Fruit fly (Drosophila melanogaster) S2 (cell line): ENCODE data around the gene RpL28.

Source experiments
- CG8478 ChIP-seq: fragments of >200 bp; optimal IDR thresholded peaks from 2 replicates; lab custom pipeline; 2018
- CTCF ChIP-seq, 2 experiments: fragments of >200 bp; optimal IDR thresholded peaks; 2 replicates each; lab custom pipeline; 2018

dm6 chr3L:3241368-3241640, 18.5 kb upstream of the RpL28 start:
- TF ChIP-seq CG8478 (lab: Kevin White, UChicago) (no peak), CTCF (optimal IDR thresholded peaks at IDR 0.05; lab: Kevin White, UChicago) (no peak)
